Worm (Caenorhabditis elegans): Measurements from ENCODE around the gene cutl-18.
A peak's percentile ranks its signal among the peaks of the same experiment; 100 is the strongest.

cutl-18 gene

DNA sequence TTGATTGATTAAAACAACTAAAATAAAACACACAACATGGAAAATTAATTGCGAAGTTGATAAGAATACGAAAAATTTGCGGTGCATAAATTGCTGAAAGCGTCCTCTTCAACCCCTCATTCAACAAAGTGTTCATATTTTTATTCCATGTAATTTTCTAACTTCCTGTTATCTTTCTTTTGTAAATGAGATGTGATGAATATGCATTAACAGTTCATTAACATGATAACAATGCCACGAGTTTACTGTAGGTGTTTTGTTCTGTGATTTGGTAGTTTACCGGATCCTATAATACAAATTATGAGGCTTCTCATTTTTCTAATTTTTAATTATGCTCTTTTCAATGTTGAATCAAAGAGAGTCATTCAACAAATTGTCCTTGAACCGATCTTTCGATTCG is 12.4 kb upstream of the cutl-18 start, which contains the start of gene F47G9.6:
Gene F47G9.6, plus strand, starts transcription at position 301 of the 400 bp plus-strand sequence.
- TF ChIP-seq Y105C5A.15 (GFP tag; IDR thresholded peaks at IDR 0.05), result no peak
- no peak for TF ChIP-seq attf-4 (tag; optimal IDR thresholded peaks at IDR 0.05)
- TF ChIP-seq sdz-12 (GFP tag; optimal IDR thresholded peaks at IDR 0.05), result no peak
- TF ChIP-seq tag-97 (GFP tag; IDR thresholded peaks at IDR 0.05), result no peak
- TF ChIP-seq zfp-3 (GFP tag; conservative IDR thresholded peaks at IDR 0.05), result no peak
- no peak for TF ChIP-seq saeg-2 (GFP tag; IDR thresholded peaks at IDR 0.05)
- no peak for TF ChIP-seq zag-1 (tag; optimal IDR thresholded peaks at IDR 0.05)
- TF ChIP-seq madf-9 (GFP tag; conservative IDR thresholded peaks at IDR 0.05), result no peak
- no peak for TF ChIP-seq Y75B8A.6 (GFP tag; IDR thresholded peaks at IDR 0.05)
- no peak for TF ChIP-seq nhr-6 (tag; optimal IDR thresholded peaks at IDR 0.05)
- TF ChIP-seq mdt-29 (GFP tag; IDR thresholded peaks at IDR 0.05), result no peak
- TF ChIP-seq cey-2 (tag; optimal IDR thresholded peaks at IDR 0.05; ENCODE audit: borderline replicate concordance, insufficient read depth), result no peak
- no peak for TF ChIP-seq dmd-9 (GFP tag; IDR thresholded peaks at IDR 0.05)
- TF ChIP-seq nhr-237 (tag; optimal IDR thresholded peaks at IDR 0.05), result no peak
- TF ChIP-seq hlh-11 (tag; optimal IDR thresholded peaks at IDR 0.05), result no peak
- TF ChIP-seq dmd-8 (GFP tag; IDR thresholded peaks at IDR 0.05), result no peak
- TF ChIP-seq ceh-62 (tag; optimal IDR thresholded peaks at IDR 0.05), result no peak

DNA sequence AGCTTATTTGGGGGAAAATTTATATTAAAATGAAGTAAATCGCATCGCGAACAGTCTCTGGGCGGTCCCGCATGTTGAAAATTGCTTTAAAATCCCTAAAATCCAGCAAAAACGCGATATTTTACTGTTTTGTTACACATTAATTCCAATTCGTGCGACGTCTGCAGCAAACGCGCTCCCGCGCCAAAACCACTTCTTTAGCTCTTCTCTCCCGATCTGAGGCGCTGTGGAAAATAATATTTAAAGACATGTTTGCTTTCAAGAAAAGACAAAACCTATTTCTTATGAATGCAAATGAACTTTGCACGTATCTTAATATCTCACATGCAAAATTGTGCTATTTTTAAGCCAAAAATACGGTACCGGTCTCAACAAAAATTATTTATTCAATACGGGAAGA is 11.9 kb upstream of the cutl-18 start:
- TF ChIP-seq ceh-44 (GFP tag; IDR thresholded peaks at IDR 0.05) (peak; percentile 65; the same call in 1 of the 2 replicates), lin-38 (GFP tag; IDR thresholded peaks at IDR 0.05) (peak; percentile 88), D1046.2 (GFP tag; IDR thresholded peaks at IDR 0.05) (0 out of 2 replicates have a peak, but pooled peaks have one; percentile 42)

DNA sequence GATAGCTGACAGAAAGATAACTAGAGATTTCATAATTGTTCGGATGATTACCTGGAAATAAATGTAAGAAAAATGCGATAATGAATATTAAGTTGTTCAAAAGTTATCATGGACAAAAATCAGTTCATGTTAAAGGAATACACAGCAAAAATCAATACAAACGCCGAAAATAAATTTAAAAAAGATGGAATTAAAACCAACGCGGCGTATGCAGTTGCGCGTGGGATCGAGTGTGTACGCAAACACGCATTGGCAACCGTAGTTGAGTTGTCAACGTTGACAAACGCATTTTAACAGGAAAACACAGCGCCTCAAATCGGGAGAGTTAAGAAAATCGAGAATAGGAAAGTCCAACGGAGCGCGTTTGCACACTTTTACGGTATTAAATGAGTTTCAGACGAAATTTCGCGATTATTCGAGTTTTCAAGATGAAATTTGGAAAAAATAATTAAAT is 10.2 kb upstream of the cutl-18 start, which contains the start of gene tmed-10:
Gene tmed-10, minus strand, starts transcription at position 51 of the 454 bp plus-strand sequence.
- TF ChIP-seq hmg-1.1 (GFP tag; IDR thresholded peaks at IDR 0.05) (peak; percentile 76), fos-1 (tag; optimal IDR thresholded peaks at IDR 0.05) (no peak), ZK546.5 (tag; optimal IDR thresholded peaks at IDR 0.05) (no peak), daf-8 (GFP tag; IDR thresholded peaks at IDR 0.05) (no peak), dmd-9 (GFP tag; IDR thresholded peaks at IDR 0.05) (0 out of 2 replicates have a peak, but pooled peaks have one; percentile 10), duxl-1 (tag; optimal IDR thresholded peaks at IDR 0.05; ENCODE audit: poor library complexity) (no peak), sdz-12 (GFP tag; optimal IDR thresholded peaks at IDR 0.05) (no peak), madf-9 (GFP tag; conservative IDR thresholded peaks at IDR 0.05) (no peak), mes-2 (tag; optimal IDR thresholded peaks at IDR 0.05; ENCODE audit: poor library complexity, severe bottlenecking) (peak; percentile 84), ctbp-1 (GFP tag; IDR thresholded peaks at IDR 0.05) (0 out of 2 replicates have a peak, but pooled peaks have one; percentile 24), egl-27 (tag; optimal IDR thresholded peaks at IDR 0.05) (no peak), ceh-82 (tag; optimal IDR thresholded peaks at IDR 0.05) (no peak), Y48G9A.11 (GFP tag; IDR thresholded peaks at IDR 0.05) (no peak), lin-38 (GFP tag; IDR thresholded peaks at IDR 0.05) (peak; percentile 95), php-3 (GFP tag; IDR thresholded peaks at IDR 0.05) (no peak), snpc-1.2 (GFP tag; IDR thresholded peaks at IDR 0.05) (peak; percentile 62), pha-4 (GFP tag; IDR thresholded peaks at IDR 0.05) (0 out of 2 replicates have a peak, but pooled peaks have one; percentile 51), pha-4 (tag; optimal IDR thresholded peaks at IDR 0.05) (peak; percentile 18), tra-1 (GFP tag; IDR thresholded peaks at IDR 0.05) (0 out of 2 replicates have a peak, but pooled peaks have one; percentile 18), F10B5.3 (tag; optimal IDR thresholded peaks at IDR 0.05) (no peak), lin-1 (GFP tag; IDR thresholded peaks at IDR 0.05) (no peak), ceh-20 (GFP tag; IDR thresholded peaks at IDR 0.05) (peak; percentile 75), aly-2 (tag; optimal IDR thresholded peaks at IDR 0.05) (no peak), F44E2.7 (GFP tag; IDR thresholded peaks at IDR 0.05) (no peak), daf-19 (GFP tag; conservative IDR thresholded peaks at IDR 0.05) (no peak), madf-5 (GFP tag; IDR thresholded peaks at IDR 0.05) (no peak), ceh-32 (tag; optimal IDR thresholded peaks at IDR 0.05; ENCODE audit: poor library complexity) (no peak), hif-1 (tag; optimal IDR thresholded peaks at IDR 0.05) (peak in 1 of 2 experiments; percentile 12), lin-29 (GFP tag; IDR thresholded peaks at IDR 0.05) (no peak), aha-1 (tag) (no peak), egl-43 (GFP tag; IDR thresholded peaks at IDR 0.05) (peak; percentile 66; the same call in 1 of the 2 replicates), gei-8 (GFP tag; optimal IDR thresholded peaks at IDR 0.05) (no peak)

Measured in whole organism, L4 larva.